Fruit fly (Drosophila melanogaster) whole organism, embryonic: ENCODE data around the gene CG13390.
A peak's percentile ranks its signal among the peaks of the same experiment; 100 is the strongest.

Source experiments
- ATbp ChIP-seq: fragments of 200-800 bp; sonication (Bioruptor generic); optimal IDR thresholded peaks from 2 replicates; lab custom pipeline; 2017; ENCODE audit warnings: missing biosample characterization, mild to moderate bottlenecking, missing genetic modification characterization, missing genetic modification reagents
- B-H2 ChIP-seq: fragments of 200-800 bp; sonication (Bioruptor generic); optimal IDR thresholded peaks from 2 replicates; lab custom pipeline; 2018; ENCODE audit warnings: missing biosample characterization, mild to moderate bottlenecking, missing genetic modification characterization
- BEAF-32 ChIP-seq: fragments of 200-800 bp; sonication (Bioruptor generic); optimal IDR thresholded peaks from 3 replicates; lab custom pipeline; 2017; ENCODE audit warnings: missing biosample characterization, missing genetic modification characterization, mild to moderate bottlenecking, moderate library complexity, missing genetic modification reagents
- CG11247 ChIP-seq: fragments of 200-800 bp; sonication (Bioruptor generic); IDR thresholded peaks from 2 replicates; pipeline ENCODE4 v1.3.6; 2022; ENCODE audit warnings: missing biosample characterization, missing genetic modification characterization
- CG11723 ChIP-seq: fragments of 200-800 bp; sonication (Bioruptor generic); optimal IDR thresholded peaks from 2 replicates; lab custom pipeline; 2017; ENCODE audit warnings: missing biosample characterization, mild to moderate bottlenecking, missing genetic modification characterization
- CG12071 ChIP-seq: fragments of 200-800 bp; sonication (Bioruptor generic); optimal IDR thresholded peaks from 3 replicates; lab custom pipeline; 2018; ENCODE audit warnings: missing biosample characterization, mild to moderate bottlenecking, missing genetic modification characterization
- CG12104 ChIP-seq: fragments of 200-800 bp; sonication (Bioruptor generic); optimal IDR thresholded peaks from 3 replicates; lab custom pipeline; 2016; ENCODE audit warnings: missing biosample characterization, missing genetic modification characterization
- CG14710 ChIP-seq: fragments of 200-800 bp; sonication (Bioruptor generic); optimal IDR thresholded peaks from 3 replicates; lab custom pipeline; 2019; ENCODE audit warnings: missing biosample characterization, mild to moderate bottlenecking, missing genetic modification characterization, moderate library complexity
- CG15073 ChIP-seq: fragments of 200-800 bp; sonication (Bioruptor generic); optimal IDR thresholded peaks from 2 replicates; lab custom pipeline; 2016; ENCODE audit warnings: missing biosample characterization, missing genetic modification characterization
- CG15601 ChIP-seq: fragments of 200-800 bp; sonication (Bioruptor generic); optimal IDR thresholded peaks from 3 replicates; lab custom pipeline; 2019; ENCODE audit warnings: missing biosample characterization, mild to moderate bottlenecking, missing genetic modification characterization, moderate library complexity
- CG16863 ChIP-seq: fragments of 200-800 bp; sonication (Bioruptor generic); optimal IDR thresholded peaks from 3 replicates; lab custom pipeline; 2016; ENCODE audit warnings: missing biosample characterization, missing genetic modification characterization
- CG17359 ChIP-seq: fragments of 200-800 bp; sonication (Bioruptor generic); optimal IDR thresholded peaks from 3 replicates; lab custom pipeline; 2018; ENCODE audit warnings: missing biosample characterization, mild to moderate bottlenecking, missing genetic modification characterization, moderate library complexity
- CG34224 ChIP-seq: fragments of 200-800 bp; sonication (Bioruptor generic); IDR thresholded peaks from 3 replicates; pipeline ENCODE4 v1.3.6; 2022; ENCODE audit warnings: missing biosample characterization, missing genetic modification characterization; ENCODE audit not compliant: partially characterized antibody
- CG4617 ChIP-seq: fragments of 200-800 bp; sonication (Bioruptor generic); optimal IDR thresholded peaks from 3 replicates; lab custom pipeline; 2016; ENCODE audit warnings: missing biosample characterization, missing genetic modification characterization, borderline replicate concordance
- CG6791 ChIP-seq: fragments of 200-800 bp; sonication (Bioruptor generic); IDR thresholded peaks from 3 replicates; pipeline ENCODE4 v1.3.6; 2022; ENCODE audit warnings: missing biosample characterization, missing genetic modification characterization; ENCODE audit not compliant: partially characterized antibody
- CG7987 ChIP-seq: fragments of 200-800 bp; sonication (Bioruptor generic); optimal IDR thresholded peaks from 2 replicates; lab custom pipeline; 2018; ENCODE audit warnings: missing biosample characterization, mild to moderate bottlenecking, missing genetic modification characterization, moderate library complexity
- CG8281 ChIP-seq: fragments of 200-800 bp; sonication (Bioruptor generic); optimal IDR thresholded peaks from 2 replicates; lab custom pipeline; 2018; ENCODE audit warnings: missing biosample characterization, mild to moderate bottlenecking, missing genetic modification characterization, moderate library complexity
- CG8290 ChIP-seq, 3 experiments: fragments of 200-800 bp; sonication (Bioruptor generic); optimal IDR thresholded peaks; 2 replicates each; lab custom pipeline; 2016 to 2019; ENCODE audit warnings: missing biosample characterization in 3 of 3, missing genetic modification characterization in 3 of 3, mild to moderate bottlenecking in 2 of 3, moderate library complexity in 1 of 3
- CG9797 ChIP-seq: fragments of 200-800 bp; sonication (Bioruptor generic); optimal IDR thresholded peaks from 3 replicates; lab custom pipeline; 2018; ENCODE audit warnings: missing biosample characterization, mild to moderate bottlenecking, missing genetic modification characterization
- CHES-1-like ChIP-seq: fragments of 200-800 bp; sonication (Bioruptor generic); optimal IDR thresholded peaks from 2 replicates; lab custom pipeline; 2016; ENCODE audit warnings: missing biosample characterization, missing genetic modification characterization
- D ChIP-seq, 2 experiments: fragments of 200-800 bp in 1 of 2; fragments of >200 bp in 1 of 2; sonication (Bioruptor generic) in 1 of 2; optimal IDR thresholded peaks; 2 replicates in 1 of 2; 3 replicates in 1 of 2; lab custom pipeline; 2017; ENCODE audit warnings: mild to moderate bottlenecking in 1 of 2, missing biosample characterization in 1 of 2, missing genetic modification characterization in 1 of 2, missing genetic modification reagents in 1 of 2
- Dip2 ChIP-seq: fragments of 200-800 bp; sonication (Bioruptor generic); IDR thresholded peaks from 2 replicates; pipeline ENCODE4 v1.3.6; 2022; ENCODE audit warnings: missing biosample characterization, missing genetic modification characterization
- Doc3 ChIP-seq: fragments of 200-800 bp; sonication (Bioruptor generic); IDR thresholded peaks from 3 replicates; pipeline ENCODE4 v1.3.6; 2022; ENCODE audit warnings: missing biosample characterization, missing genetic modification characterization; ENCODE audit not compliant: partially characterized antibody
- Dref ChIP-seq: fragments of 200-800 bp; sonication (Bioruptor generic); IDR thresholded peaks from 2 replicates; pipeline ENCODE4 v1.3.6; 2022; ENCODE audit warnings: missing biosample characterization, missing genetic modification characterization
- GATAe ChIP-seq: fragments of 200-800 bp; sonication (Bioruptor generic); conservative IDR thresholded peaks from 2 replicates; pipeline ENCODE4 v1.3.6; 2022; ENCODE audit warnings: missing biosample characterization, missing genetic modification characterization
- HLHmδ ChIP-seq: fragments of 200-800 bp; sonication (Bioruptor generic); optimal IDR thresholded peaks from 2 replicates; lab custom pipeline; 2018; ENCODE audit warnings: missing biosample characterization, mild to moderate bottlenecking, missing genetic modification characterization, moderate library complexity
- Hmx ChIP-seq: fragments of 200-800 bp; sonication (Bioruptor generic); optimal IDR thresholded peaks from 2 replicates; lab custom pipeline; 2016; ENCODE audit warnings: missing biosample characterization, missing genetic modification characterization
- Jarid2 ChIP-seq: fragments of 200-800 bp; sonication (Bioruptor generic); optimal IDR thresholded peaks from 3 replicates; lab custom pipeline; 2017; ENCODE audit warnings: mild to moderate bottlenecking, missing biosample characterization, missing genetic modification reagents, missing genetic modification characterization
- Myb ChIP-seq: fragments of 200-800 bp; sonication (Bioruptor generic); optimal IDR thresholded peaks from 2 replicates; lab custom pipeline; 2016; ENCODE audit warnings: missing biosample characterization, missing genetic modification characterization
- Opbp ChIP-seq: fragments of 200-800 bp; sonication (Bioruptor generic); IDR thresholded peaks from 3 replicates; pipeline ENCODE4 v1.3.6; 2022; ENCODE audit warnings: missing biosample characterization, missing genetic modification characterization; ENCODE audit not compliant: partially characterized antibody
- Optix ChIP-seq: fragments of 200-800 bp; sonication (Bioruptor generic); IDR thresholded peaks from 3 replicates; pipeline ENCODE4 v1.3.6; 2022; ENCODE audit warnings: missing biosample characterization, missing genetic modification characterization
- Ssrp ChIP-seq: fragments of 200-800 bp; sonication (Bioruptor generic); optimal IDR thresholded peaks from 2 replicates; lab custom pipeline; 2018; ENCODE audit warnings: missing biosample characterization, mild to moderate bottlenecking, missing genetic modification characterization, moderate library complexity
- amos ChIP-seq: fragments of 200-800 bp; sonication (Bioruptor generic); IDR thresholded peaks from 2 replicates; pipeline ENCODE4 v1.3.6; 2022; ENCODE audit warnings: missing biosample characterization, missing genetic modification characterization; ENCODE audit not compliant: partially characterized antibody
- cato ChIP-seq: fragments of 200-800 bp; sonication (Bioruptor generic); optimal IDR thresholded peaks from 2 replicates; lab custom pipeline; 2016; ENCODE audit warnings: missing biosample characterization, missing genetic modification characterization, borderline replicate concordance
- dysf ChIP-seq: fragments of 200-800 bp; sonication (Bioruptor generic); IDR thresholded peaks from 3 replicates; pipeline ENCODE4 v1.3.6; 2022; ENCODE audit warnings: missing biosample characterization, missing genetic modification characterization
- exex ChIP-seq: fragments of 200-800 bp; sonication (Bioruptor generic); optimal IDR thresholded peaks from 4 replicates; lab custom pipeline; 2018; ENCODE audit warnings: missing biosample characterization, mild to moderate bottlenecking, missing genetic modification characterization, moderate library complexity
- fu2 ChIP-seq: fragments of 200-800 bp; sonication (Bioruptor generic); optimal IDR thresholded peaks from 2 replicates; lab custom pipeline; 2016; ENCODE audit warnings: missing biosample characterization, missing genetic modification characterization
- grn ChIP-seq: fragments of 200-800 bp; sonication (Bioruptor generic); optimal IDR thresholded peaks from 3 replicates; lab custom pipeline; 2017; ENCODE audit warnings: missing biosample characterization, missing genetic modification characterization
- hkb ChIP-seq, 2 experiments: fragments of 200-800 bp in 1 of 2; fragments of >200 bp in 1 of 2; sonication (Bioruptor generic) in 1 of 2; IDR thresholded peaks in 1 of 2; optimal IDR thresholded peaks in 1 of 2; 2 replicates each; pipeline versions ENCODE4 v1.3.6 to Lab custom; 2017 to 2022; ENCODE audit warnings: missing biosample characterization in 1 of 2, missing genetic modification characterization in 1 of 2
- knrl ChIP-seq: fragments of 200-800 bp; sonication (Bioruptor generic); IDR thresholded peaks from 3 replicates; pipeline ENCODE4 v1.3.6; 2022; ENCODE audit warnings: missing biosample characterization, missing genetic modification characterization; ENCODE audit not compliant: partially characterized antibody
- nerfin-2 ChIP-seq: fragments of 200-800 bp; sonication (Bioruptor generic); IDR thresholded peaks from 2 replicates; pipeline ENCODE4 v1.3.6; 2022; ENCODE audit warnings: missing biosample characterization, missing genetic modification characterization; ENCODE audit not compliant: partially characterized antibody
- oc ChIP-seq: fragments of 200-800 bp; sonication (Bioruptor generic); optimal IDR thresholded peaks from 2 replicates; lab custom pipeline; 2018; ENCODE audit warnings: missing biosample characterization, mild to moderate bottlenecking, missing genetic modification characterization, moderate library complexity
- p53 ChIP-seq: fragments of 200-800 bp; sonication (Bioruptor generic); optimal IDR thresholded peaks from 2 replicates; lab custom pipeline; 2016; ENCODE audit warnings: missing biosample characterization, missing genetic modification characterization
- sd ChIP-seq: fragments of 200-800 bp; sonication (Bioruptor generic); optimal IDR thresholded peaks from 3 replicates; lab custom pipeline; 2018; ENCODE audit warnings: missing biosample characterization, mild to moderate bottlenecking, missing genetic modification characterization, moderate library complexity
- vfl ChIP-seq: fragments of 200-800 bp; sonication (Bioruptor generic); optimal IDR thresholded peaks from 2 replicates; lab custom pipeline; 2016; ENCODE audit warnings: missing biosample characterization, missing genetic modification characterization
- zen ChIP-seq: fragments of 200-800 bp; sonication (Bioruptor generic); optimal IDR thresholded peaks from 3 replicates; lab custom pipeline; 2018; ENCODE audit warnings: missing biosample characterization, mild to moderate bottlenecking, missing genetic modification characterization, moderate library complexity

CG13390 gene

DNA sequence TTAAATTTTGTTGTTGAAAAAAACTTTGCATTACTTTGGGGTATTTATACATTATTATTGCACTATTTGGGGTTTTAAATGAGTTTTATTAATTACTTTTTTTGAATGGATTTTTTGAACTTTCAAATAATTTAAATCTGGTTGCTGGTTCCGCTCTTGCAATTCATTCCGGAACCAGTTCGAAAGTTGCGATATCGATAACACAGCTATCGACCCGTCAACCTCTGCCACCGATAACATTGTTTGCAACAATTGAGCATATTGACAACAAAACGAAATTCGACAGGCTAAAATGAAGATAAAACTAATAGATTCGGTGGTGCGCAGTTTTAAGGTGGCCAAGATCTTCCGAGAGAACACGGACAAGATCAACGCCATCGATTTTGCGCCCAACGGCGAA lies 2.4 kb downstream of the CG13390 start, which contains the start of gene Wdr82 (continued):
- TF ChIP-seq vfl (no peak), dysf (no peak), amos (GFP tag; lab: Robert Waterston, UW) (peak; percentile 77), CG14710 (tag; lab: Kevin White, UChicago) (peak; percentile 28), grn (GFP tag; lab: Kevin White, UChicago) (no peak), exex (tag; lab: Kevin White, UChicago) (peak; percentile 7), hkb (optimal IDR thresholded peaks at IDR 0.05; lab: Kevin White, UChicago) (no peak), hkb (GFP tag; IDR thresholded peaks at IDR 0.05; lab: Robert Waterston, UW) (no peak), Dref (GFP tag; lab: Robert Waterston, UW) (peak; percentile 85), fu2 (no peak), GATAe (no peak), Opbp (GFP tag; lab: Robert Waterston, UW) (peak; percentile 71; the same call in 2 of the 3 replicates), CG12104 (no peak), CG16863 (GFP tag; lab: Kevin White, UChicago) (no peak), CG11247 (no peak), Jarid2 (no peak), p53 (no peak), Dip2 (no peak), BEAF-32 (peak; percentile 65), HLHmδ (GFP tag; lab: Kevin White, UChicago) (no peak), CG6791 (GFP tag; lab: Robert Waterston, UW) (peak; percentile 81), Doc3 (GFP tag; lab: Robert Waterston, UW) (peak; percentile 37; the same call in 1 of the 3 replicates), sd (no peak), knrl (GFP tag; lab: Robert Waterston, UW) (peak; percentile 55; the same call in 2 of the 3 replicates), oc (no peak), nerfin-2 (GFP tag; lab: Robert Waterston, UW) (peak; percentile 76; the same call in 1 of the 2 replicates), CG8281 (tag; lab: Kevin White, UChicago) (peak; percentile 63), CG11723 (GFP tag; lab: Kevin White, UChicago) (no peak), ATbp (GFP tag; lab: Kevin White, UChicago) (no peak), CG9797 (GFP tag; lab: Kevin White, UChicago) (no peak), CG7987 (GFP tag; lab: Kevin White, UChicago) (no peak), Myb (GFP tag; lab: Kevin White, UChicago) (peak; percentile 52), CG17359 (tag; lab: Kevin White, UChicago) (no peak), zen (tag; lab: Kevin White, UChicago) (no peak), CHES-1-like (no peak), CG12071 (GFP tag; lab: Kevin White, UChicago) (no peak), CG8290 (GFP tag; optimal IDR thresholded peaks at IDR 0.05; lab: Kevin White, UChicago) (no peak), CG8290 (tag; optimal IDR thresholded peaks at IDR 0.05; lab: Kevin White, UChicago) (peak in 1 of 2 experiments; percentile 10), D (optimal IDR thresholded peaks at IDR 0.05; lab: Kevin White, UChicago) (no peak), D (GFP tag; optimal IDR thresholded peaks at IDR 0.05; lab: Kevin White, UChicago) (no peak), CG15073 (GFP tag; lab: Kevin White, UChicago) (no peak), Hmx (GFP tag; lab: Kevin White, UChicago) (no peak), B-H2 (GFP tag; lab: Kevin White, UChicago) (no peak), CG15601 (tag; lab: Kevin White, UChicago) (no peak), Optix (GFP tag; lab: Robert Waterston, UW) (no peak), Ssrp (tag; lab: Kevin White, UChicago) (no peak), cato (GFP tag; lab: Kevin White, UChicago) (no peak), CG34224 (GFP tag; lab: Robert Waterston, UW) (peak; percentile 93), CG4617 (peak; percentile 6)
